In genomic region chr3L:2373421-2374043, dm6 we compare ENCODE assay signal across 6 fruit fly cellular contexts.
TF ChIP-seq lines count a peak whose summit lies in the region.

TSS of gene mRpL23 (minus strand) at chr3L:2373704.
TSS of gene CG9004 (plus strand) at chr3L:2373728.

- peak; percentile 67 for TF ChIP-seq CTCF in whole organism, embryonic (GFP tag; optimal IDR thresholded peaks at IDR 0.05; lab: Kevin White, UChicago)

TF ChIP-seq in Kc167, 6 proteins besides CTCF, POLR2A, EP300 and RAD21:
- TF ChIP-seq psq (optimal IDR thresholded peaks at IDR 0.05; lab: Kevin White, UChicago) (no peak), Sin3A (optimal IDR thresholded peaks at IDR 0.05; lab: Kevin White, UChicago) (peak; percentile 2)

TF ChIP-seq in whole organism, adult, 20 proteins besides CTCF, POLR2A, EP300 and RAD21 (continues in another document):
- TF ChIP-seq Hr96 (GFP tag; optimal IDR thresholded peaks at IDR 0.05; lab: Kevin White, UChicago) (peak; percentile 99), toe (GFP tag; optimal IDR thresholded peaks at IDR 0.05; lab: Kevin White, UChicago) (peak; percentile 100), CG11617 (GFP tag; optimal IDR thresholded peaks at IDR 0.05; lab: Kevin White, UChicago) (peak; percentile 98), kay (GFP tag; lab: Kevin White, UChicago; ENCODE audit: borderline replicate concordance) (peak; percentile 97), CG14711 (tag; optimal IDR thresholded peaks at IDR 0.05; lab: Kevin White, UChicago) (peak; percentile 98), Clk (GFP tag; optimal IDR thresholded peaks at IDR 0.05; lab: Kevin White, UChicago) (peak; percentile 98), CG5204 (GFP tag; optimal IDR thresholded peaks at IDR 0.05; lab: Kevin White, UChicago) (peak; percentile 99), Crg-1 (GFP tag; optimal IDR thresholded peaks at IDR 0.05; lab: Kevin White, UChicago) (peak; percentile 99), bab1 (GFP tag; optimal IDR thresholded peaks at IDR 0.05; lab: Kevin White, UChicago) (peak; percentile 99), CG7045 (GFP tag; optimal IDR thresholded peaks at IDR 0.05; lab: Kevin White, UChicago) (peak; percentile 99), CG33017 (tag; optimal IDR thresholded peaks at IDR 0.05; lab: Kevin White, UChicago) (peak; percentile 99), tj (GFP tag; optimal IDR thresholded peaks at IDR 0.05; lab: Kevin White, UChicago) (peak; percentile 91), Mnt (GFP tag; optimal IDR thresholded peaks at IDR 0.05; lab: Kevin White, UChicago) (peak; percentile 100), pad (GFP tag; optimal IDR thresholded peaks at IDR 0.05; lab: Kevin White, UChicago) (peak; percentile 94), cnc (optimal IDR thresholded peaks at IDR 0.05; lab: Kevin White, UChicago) (no peak), cic (GFP tag; optimal IDR thresholded peaks at IDR 0.05; lab: Kevin White, UChicago) (peak; percentile 91), CG12768 (GFP tag; optimal IDR thresholded peaks at IDR 0.05; lab: Kevin White, UChicago) (peak; percentile 99)

TF ChIP-seq in whole organism, embryonic, 481 proteins besides CTCF, POLR2A, EP300 and RAD21 (continues in another document):
- TF ChIP-seq ham (GFP tag; IDR thresholded peaks at IDR 0.05; lab: Robert Waterston, UW) (peak; percentile 98), MTF-1 (GFP tag; optimal IDR thresholded peaks at IDR 0.05; lab: Kevin White, UChicago; ENCODE audit: borderline replicate concordance) (peak; percentile 97), stwl (tag; optimal IDR thresholded peaks at IDR 0.05; lab: Kevin White, UChicago) (peak; percentile 88), Max (GFP tag; optimal IDR thresholded peaks at IDR 0.05; lab: Kevin White, UChicago) (peak; percentile 100), vvl (GFP tag; IDR thresholded peaks at IDR 0.05; lab: Robert Waterston, UW) (peak; percentile 100), trem (tag; optimal IDR thresholded peaks at IDR 0.05; lab: Kevin White, UChicago) (peak; percentile 96), CG6654 (GFP tag; optimal IDR thresholded peaks at IDR 0.05; lab: Kevin White, UChicago) (peak; percentile 93), zen2 (GFP tag; IDR thresholded peaks at IDR 0.05; lab: Robert Waterston, UW; ENCODE audit: partially characterized antibody) (no peak), CG11696 (GFP tag; IDR thresholded peaks at IDR 0.05; lab: Robert Waterston, UW) (peak; percentile 98), CG34224 (GFP tag; IDR thresholded peaks at IDR 0.05; lab: Robert Waterston, UW; ENCODE audit: partially characterized antibody) (0 out of 3 replicates have a peak, but pooled peaks have one; percentile 31), CG11504 (tag; optimal IDR thresholded peaks at IDR 0.05; lab: Kevin White, UChicago) (peak; percentile 98), Blimp-1 (GFP tag; optimal IDR thresholded peaks at IDR 0.05; lab: Kevin White, UChicago) (peak; percentile 98), gfzf (GFP tag; optimal IDR thresholded peaks at IDR 0.05; lab: Kevin White, UChicago) (peak; percentile 75), CG7963 (GFP tag; IDR thresholded peaks at IDR 0.05; lab: Robert Waterston, UW; ENCODE audit: partially characterized antibody) (no peak), CG4360 (GFP tag; IDR thresholded peaks at IDR 0.05; lab: Robert Waterston, UW) (peak; percentile 92), CG10543 (GFP tag; optimal IDR thresholded peaks at IDR 0.05; lab: Kevin White, UChicago) (peak; percentile 97), Fer3 (tag; optimal IDR thresholded peaks at IDR 0.05; lab: Kevin White, UChicago) (peak; percentile 99)

TF ChIP-seq in whole organism, prepupa, 60 proteins besides CTCF, POLR2A, EP300 and RAD21 (continues in another document):
- peak; percentile 99 for TF ChIP-seq Met (GFP tag; optimal IDR thresholded peaks at IDR 0.05; lab: Kevin White, UChicago)
- peak; percentile 86 for TF ChIP-seq fkh (GFP tag; optimal IDR thresholded peaks at IDR 0.05; lab: Kevin White, UChicago)
- TF ChIP-seq Eip75B (GFP tag; optimal IDR thresholded peaks at IDR 0.05; lab: Kevin White, UChicago) = peak; percentile 99
- TF ChIP-seq Hr39 (GFP tag; optimal IDR thresholded peaks at IDR 0.05; lab: Kevin White, UChicago) = peak; percentile 99
- peak; percentile 100 for TF ChIP-seq lz (GFP tag; optimal IDR thresholded peaks at IDR 0.05; lab: Kevin White, UChicago)
- peak; percentile 99 for TF ChIP-seq fd59A (GFP tag; optimal IDR thresholded peaks at IDR 0.05; lab: Kevin White, UChicago)
- TF ChIP-seq CG8319 (GFP tag; optimal IDR thresholded peaks at IDR 0.05; lab: Kevin White, UChicago) = peak; percentile 99
- peak; percentile 96 for TF ChIP-seq CG6808 (GFP tag; optimal IDR thresholded peaks at IDR 0.05; lab: Kevin White, UChicago)
- TF ChIP-seq Gug (GFP tag; IDR thresholded peaks at IDR 0.05; lab: Robert Waterston, UW) = peak; percentile 100
- peak; percentile 99 for TF ChIP-seq Sox15 (GFP tag; optimal IDR thresholded peaks at IDR 0.05; lab: Kevin White, UChicago)
- peak; percentile 100 for TF ChIP-seq CG32006 (GFP tag; optimal IDR thresholded peaks at IDR 0.05; lab: Kevin White, UChicago)
- TF ChIP-seq dsx (GFP tag; optimal IDR thresholded peaks at IDR 0.05; lab: Kevin White, UChicago; ENCODE audit: poor library complexity, severe bottlenecking) = peak; percentile 97
- peak; percentile 100 for TF ChIP-seq acj6 (GFP tag; optimal IDR thresholded peaks at IDR 0.05; lab: Kevin White, UChicago)
- TF ChIP-seq fd85E (GFP tag; optimal IDR thresholded peaks at IDR 0.05; lab: Kevin White, UChicago) = peak; percentile 95
- peak; percentile 99 for TF ChIP-seq CG11762 (GFP tag; optimal IDR thresholded peaks at IDR 0.05; lab: Kevin White, UChicago; ENCODE audit: insufficient read depth)
- TF ChIP-seq Blimp-1 (GFP tag; optimal IDR thresholded peaks at IDR 0.05; lab: Kevin White, UChicago) = peak; percentile 94
- TF ChIP-seq CG6163 (GFP tag; IDR thresholded peaks at IDR 0.05; lab: Robert Waterston, UW) = peak; percentile 100
- peak; percentile 99 for TF ChIP-seq achi (GFP tag; optimal IDR thresholded peaks at IDR 0.05; lab: Kevin White, UChicago)

TF ChIP-seq in whole organism, pupa, 21 proteins besides CTCF, POLR2A, EP300 and RAD21 (continues in another document):
- TF ChIP-seq CG17806 (tag; optimal IDR thresholded peaks at IDR 0.05; lab: Kevin White, UChicago) (peak; percentile 99), EcR (GFP tag; optimal IDR thresholded peaks at IDR 0.05; lab: Kevin White, UChicago) (peak; percentile 39), fd96Ca (GFP tag; IDR thresholded peaks at IDR 0.05; lab: Robert Waterston, UW) (peak; percentile 100), CG4496 (GFP tag; IDR thresholded peaks at IDR 0.05; lab: Robert Waterston, UW) (peak; percentile 100), CG10348 (GFP tag; IDR thresholded peaks at IDR 0.05; lab: Robert Waterston, UW) (peak; percentile 99), CG34367 (tag; optimal IDR thresholded peaks at IDR 0.05; lab: Kevin White, UChicago) (peak; percentile 99), Pif1B (GFP tag; optimal IDR thresholded peaks at IDR 0.05; lab: Kevin White, UChicago) (peak; percentile 98), CG9948 (tag; optimal IDR thresholded peaks at IDR 0.05; lab: Kevin White, UChicago) (peak; percentile 99), CG8301 (tag; optimal IDR thresholded peaks at IDR 0.05; lab: Kevin White, UChicago) (peak; percentile 99), CG8159 (tag; optimal IDR thresholded peaks at IDR 0.05; lab: Kevin White, UChicago) (peak; percentile 99), CG12605 (GFP tag; IDR thresholded peaks at IDR 0.05; lab: Robert Waterston, UW) (peak; percentile 99), D1 (tag; optimal IDR thresholded peaks at IDR 0.05; lab: Kevin White, UChicago) (no peak), CG13204 (GFP tag; optimal IDR thresholded peaks at IDR 0.05; lab: Kevin White, UChicago) (peak; percentile 95), Ets98B (GFP tag; IDR thresholded peaks at IDR 0.05; lab: Robert Waterston, UW) (peak; percentile 100), rn (GFP tag; IDR thresholded peaks at IDR 0.05; lab: Robert Waterston, UW) (peak; percentile 100), CG15710 (tag; optimal IDR thresholded peaks at IDR 0.05; lab: Kevin White, UChicago) (peak; percentile 100), CG14655 (GFP tag; optimal IDR thresholded peaks at IDR 0.05; lab: Kevin White, UChicago) (peak; percentile 99), Snoo (tag; optimal IDR thresholded peaks at IDR 0.05; lab: Kevin White, UChicago) (peak; percentile 99), gl (tag; optimal IDR thresholded peaks at IDR 0.05; lab: Kevin White, UChicago) (peak; percentile 96), CG32121 (GFP tag; IDR thresholded peaks at IDR 0.05; lab: Robert Waterston, UW) (peak; percentile 100)

TF ChIP-seq in whole organism, wandering third instar larva, 38 proteins besides CTCF, POLR2A, EP300 and RAD21 (continues in another document):
- TF ChIP-seq OdsH (GFP tag; optimal IDR thresholded peaks at IDR 0.05; lab: Kevin White, UChicago) = peak; percentile 99
- TF ChIP-seq br (GFP tag; optimal IDR thresholded peaks at IDR 0.05; lab: Kevin White, UChicago) = peak; percentile 99
- TF ChIP-seq dsf (GFP tag; optimal IDR thresholded peaks at IDR 0.05; lab: Kevin White, UChicago; ENCODE audit: borderline replicate concordance) = peak; percentile 97
- no peak for TF ChIP-seq pan (optimal IDR thresholded peaks at IDR 0.05; lab: Kevin White, UChicago)
- TF ChIP-seq h (GFP tag; optimal IDR thresholded peaks at IDR 0.05; lab: Kevin White, UChicago) = peak; percentile 100
- TF ChIP-seq woc (GFP tag; optimal IDR thresholded peaks at IDR 0.05; lab: Kevin White, UChicago) = peak; percentile 96
- no peak for TF ChIP-seq CrebA (GFP tag; optimal IDR thresholded peaks at IDR 0.05; lab: Kevin White, UChicago; ENCODE audit: borderline replicate concordance)
- TF ChIP-seq HLH106 (tag; optimal IDR thresholded peaks at IDR 0.05; lab: Kevin White, UChicago) = peak; percentile 99
- peak; percentile 97 for TF ChIP-seq sage (GFP tag; optimal IDR thresholded peaks at IDR 0.05; lab: Kevin White, UChicago)
- peak; percentile 99 for TF ChIP-seq Sp1 (GFP tag; optimal IDR thresholded peaks at IDR 0.05; lab: Kevin White, UChicago)
- peak; percentile 98 for TF ChIP-seq Jra (GFP tag; optimal IDR thresholded peaks at IDR 0.05; lab: Kevin White, UChicago)
- peak; percentile 99 for TF ChIP-seq fru (GFP tag; optimal IDR thresholded peaks at IDR 0.05; lab: Kevin White, UChicago)
- TF ChIP-seq jim (GFP tag; optimal IDR thresholded peaks at IDR 0.05; lab: Kevin White, UChicago) = peak; percentile 91
- TF ChIP-seq Rel (GFP tag; optimal IDR thresholded peaks at IDR 0.05; lab: Kevin White, UChicago) = peak; percentile 87
- peak; percentile 91 for TF ChIP-seq Rel (tag; optimal IDR thresholded peaks at IDR 0.05; lab: Kevin White, UChicago)
- TF ChIP-seq N (GFP tag; optimal IDR thresholded peaks at IDR 0.05; lab: Kevin White, UChicago) = no peak
- peak; percentile 92 for TF ChIP-seq Mio (GFP tag; optimal IDR thresholded peaks at IDR 0.05; lab: Kevin White, UChicago)
- peak; percentile 98 for TF ChIP-seq GATAd (GFP tag; optimal IDR thresholded peaks at IDR 0.05; lab: Kevin White, UChicago)
- peak; percentile 99 for TF ChIP-seq Hnf4 (GFP tag; optimal IDR thresholded peaks at IDR 0.05; lab: Kevin White, UChicago)
- TF ChIP-seq foxo (GFP tag; optimal IDR thresholded peaks at IDR 0.05; lab: Kevin White, UChicago) = peak; percentile 91 to 99
- TF ChIP-seq ey (GFP tag; optimal IDR thresholded peaks at IDR 0.05; lab: Kevin White, UChicago) = peak; percentile 99
- TF ChIP-seq Abd-B (GFP tag; optimal IDR thresholded peaks at IDR 0.05; lab: Kevin White, UChicago) = no peak
- no peak for TF ChIP-seq Dif (GFP tag; optimal IDR thresholded peaks at IDR 0.05; lab: Kevin White, UChicago; ENCODE audit: partially characterized antibody)
